Fruit fly (Drosophila melanogaster) whole organism, embryonic: ENCODE results near the gene Cdc7.
A peak's percentile ranks its signal among the peaks of the same experiment; 100 is the strongest.

ENCODE experiments used
- Aef1 ChIP-seq: fragments of 200-800 bp; sonication (Bioruptor generic); IDR thresholded peaks from 3 replicates; pipeline ENCODE4 v1.3.6; 2022; ENCODE audit warnings: missing biosample characterization, missing genetic modification characterization
- Antp ChIP-seq: fragments of 200-800 bp; sonication (Bioruptor generic); optimal IDR thresholded peaks from 3 replicates; lab custom pipeline; 2016; ENCODE audit warnings: missing biosample characterization, missing genetic modification characterization
- CG10147 ChIP-seq: fragments of 200-800 bp; sonication (Bioruptor generic); optimal IDR thresholded peaks from 2 replicates; lab custom pipeline; 2019; ENCODE audit warnings: missing biosample characterization, mild to moderate bottlenecking, missing genetic modification characterization, moderate library complexity
- CG10462 ChIP-seq: fragments of 200-800 bp; sonication (Bioruptor generic); optimal IDR thresholded peaks from 2 replicates; lab custom pipeline; 2016; ENCODE audit warnings: missing biosample characterization, missing genetic modification characterization
- CG12219 ChIP-seq: fragments of 200-800 bp; sonication (Bioruptor generic); optimal IDR thresholded peaks from 3 replicates; lab custom pipeline; 2018; ENCODE audit warnings: missing biosample characterization, mild to moderate bottlenecking, missing genetic modification characterization
- CG13287 ChIP-seq: fragments of 200-800 bp; sonication (Bioruptor generic); IDR thresholded peaks from 2 replicates; pipeline ENCODE4 v1.3.6; 2022; ENCODE audit warnings: missing biosample characterization, missing genetic modification characterization; ENCODE audit not compliant: partially characterized antibody
- CG13624 ChIP-seq: fragments of 200-800 bp; sonication (Bioruptor generic); optimal IDR thresholded peaks from 2 replicates; lab custom pipeline; 2016; ENCODE audit warnings: missing biosample characterization, missing genetic modification characterization
- CG14965 ChIP-seq: fragments of 200-800 bp; sonication (Bioruptor generic); optimal IDR thresholded peaks from 2 replicates; lab custom pipeline; 2016; ENCODE audit warnings: missing biosample characterization, missing genetic modification characterization, borderline replicate concordance
- CG1602 ChIP-seq: fragments of 200-800 bp; sonication (Bioruptor generic); optimal IDR thresholded peaks from 3 replicates; lab custom pipeline; 2016; ENCODE audit warnings: missing biosample characterization, missing genetic modification characterization
- CG17361 ChIP-seq: fragments of 200-800 bp; sonication (Bioruptor generic); IDR thresholded peaks from 3 replicates; pipeline ENCODE4 v1.3.6; 2022; ENCODE audit warnings: missing biosample characterization, missing genetic modification characterization
- CG17385 ChIP-seq: fragments of 200-800 bp; sonication (Bioruptor generic); optimal IDR thresholded peaks from 3 replicates; lab custom pipeline; 2018; ENCODE audit warnings: missing biosample characterization, mild to moderate bottlenecking, missing genetic modification characterization
- CG2120 ChIP-seq: fragments of 200-800 bp; sonication (Bioruptor generic); optimal IDR thresholded peaks from 3 replicates; lab custom pipeline; 2016; ENCODE audit warnings: missing biosample characterization, missing genetic modification characterization
- CG2712 ChIP-seq: fragments of 200-800 bp; optimal IDR thresholded peaks from 3 replicates; lab custom pipeline; 2019; ENCODE audit warnings: missing biosample characterization, mild to moderate bottlenecking, missing genetic modification characterization, moderate library complexity
- CG3065 ChIP-seq: fragments of 200-800 bp; sonication (Bioruptor generic); optimal IDR thresholded peaks from 2 replicates; lab custom pipeline; 2016; ENCODE audit warnings: missing biosample characterization, missing genetic modification characterization
- CG34376 ChIP-seq: fragments of 200-800 bp; sonication (Bioruptor generic); optimal IDR thresholded peaks from 2 replicates; lab custom pipeline; 2018; ENCODE audit warnings: missing biosample characterization, mild to moderate bottlenecking, missing genetic modification characterization
- CG4707 ChIP-seq: fragments of 200-800 bp; sonication (Bioruptor generic); optimal IDR thresholded peaks from 2 replicates; lab custom pipeline; 2018; ENCODE audit warnings: missing biosample characterization, mild to moderate bottlenecking, missing genetic modification characterization, moderate library complexity
- CG4730 ChIP-seq: fragments of 200-800 bp; sonication (Bioruptor generic); IDR thresholded peaks from 2 replicates; pipeline ENCODE4 v1.3.6; 2022; ENCODE audit warnings: missing biosample characterization, missing genetic modification characterization
- CG4820 ChIP-seq: fragments of 200-800 bp; sonication (Bioruptor generic); optimal IDR thresholded peaks from 3 replicates; lab custom pipeline; 2016; ENCODE audit warnings: missing biosample characterization, missing genetic modification characterization
- CG6254 ChIP-seq: fragments of 200-800 bp; sonication (Bioruptor generic); optimal IDR thresholded peaks from 3 replicates; lab custom pipeline; 2017; ENCODE audit warnings: mild to moderate bottlenecking, missing biosample characterization, missing genetic modification reagents, missing genetic modification characterization
- CG8388 ChIP-seq: fragments of 200-800 bp; sonication (Bioruptor generic); optimal IDR thresholded peaks from 2 replicates; lab custom pipeline; 2019; ENCODE audit warnings: missing biosample characterization, mild to moderate bottlenecking, missing genetic modification characterization, moderate library complexity
- CG9876 ChIP-seq: fragments of 200-800 bp; sonication (Bioruptor generic); optimal IDR thresholded peaks from 2 replicates; lab custom pipeline; 2016; ENCODE audit warnings: missing biosample characterization, missing genetic modification characterization
- Dll ChIP-seq: fragments of 200-800 bp; sonication (Bioruptor generic); IDR thresholded peaks from 4 replicates; pipeline ENCODE4 v1.3.6; 2022; ENCODE audit warnings: missing biosample characterization, missing genetic modification characterization; ENCODE audit not compliant: partially characterized antibody
- Hand ChIP-seq: fragments of 200-800 bp; sonication (Bioruptor generic); optimal IDR thresholded peaks from 2 replicates; lab custom pipeline; 2017; ENCODE audit warnings: mild to moderate bottlenecking, missing biosample characterization, missing genetic modification reagents, missing genetic modification characterization
- Kr ChIP-seq: fragments of 200-800 bp; sonication (Bioruptor generic); optimal IDR thresholded peaks from 2 replicates; lab custom pipeline; 2017; ENCODE audit warnings: missing biosample characterization, mild to moderate bottlenecking, missing genetic modification characterization
- MTF-1 ChIP-seq: fragments of 200-800 bp; sonication (Bioruptor generic); optimal IDR thresholded peaks from 2 replicates; lab custom pipeline; 2018; ENCODE audit warnings: missing biosample characterization, mild to moderate bottlenecking, missing genetic modification characterization, borderline replicate concordance
- Optix ChIP-seq: fragments of 200-800 bp; sonication (Bioruptor generic); IDR thresholded peaks from 3 replicates; pipeline ENCODE4 v1.3.6; 2022; ENCODE audit warnings: missing biosample characterization, missing genetic modification characterization
- Rfx ChIP-seq: fragments of 200-800 bp; sonication (Bioruptor generic); IDR thresholded peaks from 2 replicates; pipeline ENCODE4 v1.3.6; 2022; ENCODE audit warnings: missing biosample characterization, missing genetic modification characterization
- Sin3A ChIP-seq: fragments of >200 bp; optimal IDR thresholded peaks from 2 replicates; lab custom pipeline; 2018
- Sox100B ChIP-seq: fragments of 200-800 bp; sonication (Bioruptor generic); optimal IDR thresholded peaks from 3 replicates; lab custom pipeline; 2018; ENCODE audit warnings: missing biosample characterization, mild to moderate bottlenecking, missing genetic modification characterization
- Spps ChIP-seq: fragments of 200-800 bp; sonication (Bioruptor generic); optimal IDR thresholded peaks from 2 replicates; lab custom pipeline; 2018; ENCODE audit warnings: missing biosample characterization, mild to moderate bottlenecking, missing genetic modification characterization
- TFAM ChIP-seq: fragments of 200-800 bp; sonication (Bioruptor generic); optimal IDR thresholded peaks from 2 replicates; lab custom pipeline; 2017; ENCODE audit warnings: missing biosample characterization, missing genetic modification characterization, inconsistent platforms
- Trl ChIP-seq, 3 experiments: fragments of >200 bp in 2 of 3; fragments of 200-800 bp in 1 of 3; sonication (Bioruptor generic) in 1 of 3; optimal IDR thresholded peaks; 2 replicates in 1 of 3; 3 replicates in 2 of 3; lab custom pipeline; 2016 to 2017; ENCODE audit warnings: missing biosample characterization in 1 of 3, missing genetic modification characterization in 1 of 3
- Xbp1 ChIP-seq: fragments of 200-800 bp; sonication (Bioruptor generic); optimal IDR thresholded peaks from 3 replicates; lab custom pipeline; 2016; ENCODE audit warnings: missing biosample characterization, mild to moderate bottlenecking, missing genetic modification characterization
- Xrp1 ChIP-seq: fragments of 200-800 bp; sonication (Bioruptor generic); IDR thresholded peaks from 2 replicates; pipeline ENCODE4 v1.3.6; 2022; ENCODE audit warnings: missing biosample characterization, missing genetic modification characterization
- ash1 ChIP-seq: fragments of 200-800 bp; sonication (Bioruptor generic); optimal IDR thresholded peaks from 2 replicates; lab custom pipeline; 2018; ENCODE audit warnings: missing biosample characterization, mild to moderate bottlenecking, missing genetic modification characterization
- bbx ChIP-seq: fragments of 200-800 bp; sonication (Bioruptor generic); IDR thresholded peaks from 2 replicates; pipeline ENCODE4 v1.3.6; 2022; ENCODE audit warnings: missing biosample characterization, missing genetic modification characterization; ENCODE audit not compliant: partially characterized antibody
- bsh ChIP-seq, 2 experiments: fragments of 200-800 bp; sonication (Bioruptor generic); optimal IDR thresholded peaks; 2 replicates each; lab custom pipeline; 2017 to 2018; ENCODE audit warnings: mild to moderate bottlenecking in 2 of 2, missing biosample characterization in 2 of 2, missing genetic modification characterization in 2 of 2, moderate library complexity in 1 of 2
- chm ChIP-seq: fragments of 200-800 bp; sonication (Bioruptor generic); IDR thresholded peaks from 2 replicates; pipeline ENCODE4 v1.3.6; 2022; ENCODE audit warnings: missing biosample characterization, missing genetic modification characterization
- corto ChIP-seq: fragments of 200-800 bp; sonication (Bioruptor generic); optimal IDR thresholded peaks from 2 replicates; lab custom pipeline; 2016; ENCODE audit warnings: missing biosample characterization, mild to moderate bottlenecking, missing genetic modification characterization, moderate library complexity
- danr ChIP-seq: fragments of 200-800 bp; sonication (Bioruptor generic); IDR thresholded peaks from 2 replicates; pipeline ENCODE4 v1.3.6; 2022; ENCODE audit warnings: missing biosample characterization, missing genetic modification characterization
- en ChIP-seq: fragments of 200-800 bp; sonication (Bioruptor generic); optimal IDR thresholded peaks from 2 replicates; lab custom pipeline; 2016; ENCODE audit warnings: missing biosample characterization, missing genetic modification characterization
- gem ChIP-seq: fragments of 200-800 bp; sonication (Bioruptor generic); optimal IDR thresholded peaks from 2 replicates; lab custom pipeline; 2019; ENCODE audit warnings: missing biosample characterization, mild to moderate bottlenecking, missing genetic modification characterization, moderate library complexity
- grau ChIP-seq: fragments of 200-800 bp; optimal IDR thresholded peaks from 3 replicates; lab custom pipeline; 2019; ENCODE audit warnings: missing biosample characterization, mild to moderate bottlenecking, missing genetic modification characterization, moderate library complexity
- jing ChIP-seq: fragments of 200-800 bp; sonication (Bioruptor generic); optimal IDR thresholded peaks from 2 replicates; lab custom pipeline; 2018; ENCODE audit warnings: missing biosample characterization, mild to moderate bottlenecking, missing genetic modification characterization
- lola ChIP-seq, 3 experiments: fragments of >200 bp in 2 of 3; fragments of 200-800 bp in 1 of 3; sonication (Bioruptor generic) in 1 of 3; optimal IDR thresholded peaks; 2 replicates each; lab custom pipeline; 2017 to 2019; ENCODE audit warnings: missing biosample characterization in 3 of 3, missing genetic modification characterization in 3 of 3, mild to moderate bottlenecking in 1 of 3, moderate library complexity in 1 of 3
- nau ChIP-seq: fragments of 200-800 bp; sonication (Bioruptor generic); optimal IDR thresholded peaks from 3 replicates; lab custom pipeline; 2017; ENCODE audit warnings: missing biosample characterization, mild to moderate bottlenecking, missing genetic modification characterization, missing genetic modification reagents
- pita ChIP-seq: fragments of 200-800 bp; sonication (Bioruptor generic); optimal IDR thresholded peaks from 2 replicates; lab custom pipeline; 2017; ENCODE audit warnings: missing biosample characterization, mild to moderate bottlenecking, missing genetic modification characterization
- pros ChIP-seq: fragments of 200-800 bp; sonication (Bioruptor generic); optimal IDR thresholded peaks from 3 replicates; lab custom pipeline; 2019; ENCODE audit warnings: missing biosample characterization, mild to moderate bottlenecking, missing genetic modification characterization, moderate library complexity
- seq ChIP-seq: fragments of 200-800 bp; sonication (Bioruptor generic); IDR thresholded peaks from 2 replicates; pipeline ENCODE4 v1.3.6; 2022; ENCODE audit warnings: missing biosample characterization, missing genetic modification characterization
- unc-4 ChIP-seq: fragments of 200-800 bp; sonication (Bioruptor generic); IDR thresholded peaks from 2 replicates; pipeline ENCODE4 v1.3.6; 2022; ENCODE audit warnings: missing biosample characterization, missing genetic modification characterization; ENCODE audit not compliant: partially characterized antibody

The Cdc7 gene

DNA sequence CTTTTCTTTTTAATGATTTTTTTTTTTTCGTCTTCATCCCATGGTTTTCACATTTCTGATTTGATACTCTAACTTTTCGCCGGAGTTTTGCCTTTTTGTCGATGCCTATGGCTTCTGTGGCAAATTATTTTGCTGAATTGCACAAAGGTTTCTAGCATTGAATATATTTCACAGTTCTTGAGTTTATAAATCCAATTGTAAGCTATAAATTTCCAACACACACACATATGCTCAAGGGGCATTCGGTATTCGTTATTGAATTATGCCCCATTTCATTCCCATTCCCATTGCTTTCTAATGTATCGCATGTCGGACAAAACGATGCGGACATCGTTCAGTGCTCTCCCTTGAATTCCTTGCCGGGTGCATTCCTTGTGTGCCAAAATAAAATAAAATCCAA is 38.9 kb upstream of the Cdc7 start (continued):
- TF ChIP-seq grau (tag; lab: Kevin White, UChicago) (peak; percentile 38), lola (GFP tag; optimal IDR thresholded peaks at IDR 0.05; lab: Kevin White, UChicago) (peak in 1 of 3 experiments; percentile 51), Spps (tag; lab: Kevin White, UChicago) (peak; percentile 18), CG13287 (GFP tag; lab: Robert Waterston, UW) (no peak), Dll (GFP tag; lab: Robert Waterston, UW) (no peak), CG14965 (GFP tag; lab: Kevin White, UChicago) (no peak), CG2712 (peak; percentile 70), CG17361 (GFP tag; lab: Robert Waterston, UW) (peak; percentile 66), Xbp1 (GFP tag; lab: Kevin White, UChicago) (peak; percentile 31), CG17385 (peak; percentile 17), Hand (no peak), Rfx (GFP tag; lab: Robert Waterston, UW) (0 out of 2 replicates have a peak, but pooled peaks have one; percentile 24), pros (GFP tag; lab: Kevin White, UChicago) (no peak), unc-4 (no peak), CG1602 (GFP tag; lab: Kevin White, UChicago) (peak; percentile 4), Sox100B (GFP tag; lab: Kevin White, UChicago) (peak; percentile 18), pita (GFP tag; lab: Kevin White, UChicago) (no peak), CG10147 (GFP tag; lab: Kevin White, UChicago) (no peak), bbx (GFP tag; lab: Robert Waterston, UW) (no peak), Xrp1 (GFP tag; lab: Robert Waterston, UW) (peak; percentile 84), nau (no peak), gem (tag; lab: Kevin White, UChicago) (peak; percentile 61), jing (GFP tag; lab: Kevin White, UChicago) (no peak), CG4707 (peak; percentile 38), CG13624 (GFP tag; lab: Kevin White, UChicago) (no peak), MTF-1 (no peak), CG8388 (GFP tag; lab: Kevin White, UChicago) (peak; percentile 41), bsh (GFP tag; optimal IDR thresholded peaks at IDR 0.05; lab: Kevin White, UChicago) (peak; percentile 30 to 67), danr (no peak), CG12219 (GFP tag; lab: Kevin White, UChicago) (peak; percentile 10), Sin3A (lab: Kevin White, UChicago) (no peak), CG9876 (GFP tag; lab: Kevin White, UChicago) (no peak), CG3065 (no peak), CG34376 (GFP tag; lab: Kevin White, UChicago) (no peak), Aef1 (GFP tag; lab: Robert Waterston, UW) (no peak), Kr (no peak), TFAM (GFP tag; lab: Kevin White, UChicago) (no peak), Optix (GFP tag; lab: Robert Waterston, UW) (peak; percentile 59; the same call in 2 of the 3 replicates), Antp (GFP tag; lab: Kevin White, UChicago) (peak; percentile 71), ash1 (GFP tag; lab: Kevin White, UChicago) (no peak), CG4820 (peak; percentile 14), chm (GFP tag; lab: Robert Waterston, UW) (peak; percentile 76), CG4730 (GFP tag; lab: Robert Waterston, UW) (peak; percentile 66), en (peak; percentile 36), Trl (optimal IDR thresholded peaks at IDR 0.05; lab: Kevin White, UChicago) (no peak), Trl (GFP tag; optimal IDR thresholded peaks at IDR 0.05; lab: Kevin White, UChicago) (peak; percentile 61), CG6254 (GFP tag; lab: Kevin White, UChicago) (peak; percentile 23), seq (GFP tag; lab: Robert Waterston, UW) (no peak), CG10462 (GFP tag; lab: Kevin White, UChicago) (no peak), corto (GFP tag; lab: Kevin White, UChicago) (no peak), CG2120 (no peak)
